Fruit fly (Drosophila melanogaster) whole organism, adult: Measurements from ENCODE around the gene mRpL35.

Source experiments
- CG11617 ChIP-seq: fragments of 200-800 bp; sonication (Bioruptor generic); optimal IDR thresholded peaks from 2 replicates; lab custom pipeline; 2017; ENCODE audit warnings: mild to moderate bottlenecking, missing biosample characterization, missing genetic modification reagents, missing genetic modification characterization
- CG12768 ChIP-seq: fragments of 200-800 bp; sonication (Bioruptor generic); optimal IDR thresholded peaks from 2 replicates; lab custom pipeline; 2017; ENCODE audit warnings: missing biosample characterization, missing genetic modification characterization, mild to moderate bottlenecking, moderate library complexity, missing genetic modification reagents
- CG14711 ChIP-seq: fragments of 200-800 bp; sonication (Bioruptor generic); optimal IDR thresholded peaks from 2 replicates; lab custom pipeline; 2018; ENCODE audit warnings: missing biosample characterization, mild to moderate bottlenecking, missing genetic modification characterization, moderate library complexity
- CG1620 ChIP-seq: fragments of 200-800 bp; sonication (Bioruptor generic); optimal IDR thresholded peaks from 2 replicates; lab custom pipeline; 2016; ENCODE audit warnings: missing biosample characterization, missing genetic modification characterization
- CG33017 ChIP-seq: fragments of 200-800 bp; sonication (Bioruptor generic); optimal IDR thresholded peaks from 2 replicates; lab custom pipeline; 2018; ENCODE audit warnings: missing biosample characterization, mild to moderate bottlenecking, missing genetic modification characterization, moderate library complexity
- CG5204 ChIP-seq: fragments of 200-800 bp; sonication (Bioruptor generic); optimal IDR thresholded peaks from 2 replicates; lab custom pipeline; 2016; ENCODE audit warnings: missing biosample characterization, missing genetic modification characterization
- CG7045 ChIP-seq: fragments of 200-800 bp; sonication (Bioruptor generic); optimal IDR thresholded peaks from 2 replicates; lab custom pipeline; 2017; ENCODE audit warnings: missing biosample characterization, mild to moderate bottlenecking, missing genetic modification characterization
- CG7101 ChIP-seq: fragments of 200-800 bp; sonication (Bioruptor generic); optimal IDR thresholded peaks from 2 replicates; lab custom pipeline; 2018; ENCODE audit warnings: missing biosample characterization, mild to moderate bottlenecking, missing genetic modification characterization, moderate library complexity
- Clk ChIP-seq: fragments of 200-800 bp; sonication (Bioruptor generic); optimal IDR thresholded peaks from 2 replicates; lab custom pipeline; 2017; ENCODE audit warnings: missing biosample characterization, missing genetic modification characterization
- Crg-1 ChIP-seq: fragments of 200-800 bp; sonication (Bioruptor generic); optimal IDR thresholded peaks from 2 replicates; lab custom pipeline; 2016; ENCODE audit warnings: missing biosample characterization, missing genetic modification characterization
- Hr96 ChIP-seq: fragments of 200-800 bp; sonication (Bioruptor generic); optimal IDR thresholded peaks from 2 replicates; lab custom pipeline; 2016; ENCODE audit warnings: missing biosample characterization, missing genetic modification characterization
- Mnt ChIP-seq: fragments of 200-800 bp; sonication (Bioruptor generic); optimal IDR thresholded peaks from 2 replicates; lab custom pipeline; 2016; ENCODE audit warnings: missing biosample characterization, mild to moderate bottlenecking, missing genetic modification characterization
- bab1 ChIP-seq: fragments of 200-800 bp; sonication (Bioruptor generic); optimal IDR thresholded peaks from 3 replicates; lab custom pipeline; 2019; ENCODE audit warnings: missing biosample characterization, mild to moderate bottlenecking, missing genetic modification characterization, moderate library complexity
- cic ChIP-seq: fragments of 200-800 bp; sonication (Bioruptor generic); optimal IDR thresholded peaks from 2 replicates; lab custom pipeline; 2017; ENCODE audit warnings: missing biosample characterization, mild to moderate bottlenecking, missing genetic modification characterization, moderate library complexity
- cnc ChIP-seq, 2 experiments: fragments of >200 bp; optimal IDR thresholded peaks; 2 replicates each; lab custom pipeline; 2017
- kay ChIP-seq: fragments of 200-800 bp; sonication (Bioruptor generic); peaks from one replicate; lab custom pipeline; 2016; ENCODE audit warnings: missing biosample characterization, missing genetic modification characterization, borderline replicate concordance
- ovo ChIP-seq: fragments of 200-800 bp; sonication (Bioruptor generic); optimal IDR thresholded peaks from 2 replicates; lab custom pipeline; 2016; ENCODE audit warnings: missing biosample characterization, missing genetic modification characterization
- pad ChIP-seq: fragments of 200-800 bp; sonication (Bioruptor generic); optimal IDR thresholded peaks from 3 replicates; lab custom pipeline; 2017; ENCODE audit warnings: missing biosample characterization, missing genetic modification characterization, mild to moderate bottlenecking, moderate library complexity, missing genetic modification reagents
- tj ChIP-seq: fragments of 200-800 bp; sonication (Bioruptor generic); optimal IDR thresholded peaks from 3 replicates; lab custom pipeline; 2017; ENCODE audit warnings: missing biosample characterization, mild to moderate bottlenecking, missing genetic modification characterization, moderate library complexity
- toe ChIP-seq: fragments of 200-800 bp; sonication (Bioruptor generic); optimal IDR thresholded peaks from 2 replicates; lab custom pipeline; 2016; ENCODE audit warnings: missing biosample characterization, missing genetic modification characterization

The mRpL35 gene

dm6 chr3R:22022623-22023022, 704 bp upstream of the mRpL35 start:
- no peak for TF ChIP-seq Clk (GFP tag; lab: Kevin White, UChicago)
- TF ChIP-seq bab1 (GFP tag; lab: Kevin White, UChicago): peak; percentile 13
- peak; percentile 51 for TF ChIP-seq cic (GFP tag; lab: Kevin White, UChicago)
- no peak for TF ChIP-seq CG33017
- peak; percentile 14 for TF ChIP-seq Mnt (GFP tag; lab: Kevin White, UChicago)

dm6 chr3R:22025320-22025719, 2.0 kb downstream of the mRpL35 start, which contains the start of gene CG6028:
TSS of gene CG6028 (minus strand) at chr3R:22025506.
- TF ChIP-seq ovo (GFP tag; lab: Kevin White, UChicago): peak; percentile 9
- TF ChIP-seq toe: peak; percentile 34
- peak; percentile 47 for TF ChIP-seq CG1620 (GFP tag; lab: Kevin White, UChicago)
- TF ChIP-seq kay (GFP tag; lab: Kevin White, UChicago): no peak
- TF ChIP-seq Hr96 (GFP tag; lab: Kevin White, UChicago): peak; percentile 50
- TF ChIP-seq pad (GFP tag; lab: Kevin White, UChicago): peak; percentile 45
- TF ChIP-seq cic (GFP tag; lab: Kevin White, UChicago): peak; percentile 11
- peak; percentile 47 for TF ChIP-seq CG33017
- peak; percentile 38 for TF ChIP-seq CG7101 (tag; lab: Kevin White, UChicago)
- no peak for TF ChIP-seq tj
- TF ChIP-seq CG5204 (GFP tag; lab: Kevin White, UChicago): no peak
- TF ChIP-seq CG12768 (GFP tag; lab: Kevin White, UChicago): peak; percentile 64
- no peak for TF ChIP-seq cnc (optimal IDR thresholded peaks at IDR 0.05; lab: Kevin White, UChicago)
- TF ChIP-seq Clk (GFP tag; lab: Kevin White, UChicago): no peak
- no peak for TF ChIP-seq CG11617 (GFP tag; lab: Kevin White, UChicago)
- TF ChIP-seq bab1 (GFP tag; lab: Kevin White, UChicago): peak; percentile 58
- TF ChIP-seq CG7045: no peak
- TF ChIP-seq Mnt (GFP tag; lab: Kevin White, UChicago): peak; percentile 53
- peak; percentile 27 for TF ChIP-seq Crg-1
- peak; percentile 12 for TF ChIP-seq CG14711 (tag; lab: Kevin White, UChicago)

- TF ChIP-seq CG7101 (tag; lab: Kevin White, UChicago) (peak; percentile 91), Crg-1 (peak; percentile 91), Mnt (GFP tag; lab: Kevin White, UChicago) (peak; percentile 82), pad (GFP tag; lab: Kevin White, UChicago) (peak; percentile 84), bab1 (GFP tag; lab: Kevin White, UChicago) (peak; percentile 84), CG33017 (peak; percentile 81), toe (no peak), CG7045 (peak; percentile 84), cnc (optimal IDR thresholded peaks at IDR 0.05; lab: Kevin White, UChicago) (no peak), Clk (GFP tag; lab: Kevin White, UChicago) (peak; percentile 57), tj (peak; percentile 63), CG14711 (tag; lab: Kevin White, UChicago) (peak; percentile 93), CG1620 (GFP tag; lab: Kevin White, UChicago) (peak; percentile 88), CG11617 (GFP tag; lab: Kevin White, UChicago) (peak; percentile 94), CG12768 (GFP tag; lab: Kevin White, UChicago) (peak; percentile 93), ovo (GFP tag; lab: Kevin White, UChicago) (peak; percentile 69), cic (GFP tag; lab: Kevin White, UChicago) (peak; percentile 47), CG5204 (GFP tag; lab: Kevin White, UChicago) (no peak), kay (GFP tag; lab: Kevin White, UChicago) (no peak), Hr96 (GFP tag; lab: Kevin White, UChicago) (no peak)
These were observed 3.8 kb downstream of the mRpL35 start, which contains the start of the genes Cchl and ND-42 for dm6 chr3R:22026922-22027742. TSS of gene Cchl (minus strand) at chr3R:22027480. TSS of gene ND-42 (plus strand) at chr3R:22027709.

- TF ChIP-seq CG12768 (GFP tag; lab: Kevin White, UChicago): no peak
- TF ChIP-seq tj: no peak
- no peak for TF ChIP-seq CG11617 (GFP tag; lab: Kevin White, UChicago)
- TF ChIP-seq bab1 (GFP tag; lab: Kevin White, UChicago): no peak
- no peak for TF ChIP-seq ovo (GFP tag; lab: Kevin White, UChicago)
- TF ChIP-seq pad (GFP tag; lab: Kevin White, UChicago): no peak
- no peak for TF ChIP-seq Clk (GFP tag; lab: Kevin White, UChicago)
- TF ChIP-seq CG5204 (GFP tag; lab: Kevin White, UChicago): no peak
- no peak for TF ChIP-seq CG14711 (tag; lab: Kevin White, UChicago)
- no peak for TF ChIP-seq CG7045
- no peak for TF ChIP-seq CG33017
- no peak for TF ChIP-seq CG1620 (GFP tag; lab: Kevin White, UChicago)
- no peak for TF ChIP-seq Crg-1
These were observed 4.4 kb downstream of the mRpL35 start for dm6 chr3R:22027743-22028099.

dm6 chr3R:22031738-22032137, 8.4 kb downstream of the mRpL35 start, which contains the start of gene CG13409:
TSS of gene CG13409 (minus strand) at chr3R:22031900.
- TF ChIP-seq bab1 (GFP tag; lab: Kevin White, UChicago) (no peak), CG1620 (GFP tag; lab: Kevin White, UChicago) (no peak), CG5204 (GFP tag; lab: Kevin White, UChicago) (no peak), tj (no peak), pad (GFP tag; lab: Kevin White, UChicago) (no peak), kay (GFP tag; lab: Kevin White, UChicago) (no peak), Hr96 (GFP tag; lab: Kevin White, UChicago) (no peak), Mnt (GFP tag; lab: Kevin White, UChicago) (no peak), toe (no peak), CG7045 (no peak), CG12768 (GFP tag; lab: Kevin White, UChicago) (no peak), CG11617 (GFP tag; lab: Kevin White, UChicago) (no peak), CG33017 (no peak), cic (GFP tag; lab: Kevin White, UChicago) (no peak), CG14711 (tag; lab: Kevin White, UChicago) (no peak), cnc (optimal IDR thresholded peaks at IDR 0.05; lab: Kevin White, UChicago) (no peak), Clk (GFP tag; lab: Kevin White, UChicago) (no peak), ovo (GFP tag; lab: Kevin White, UChicago) (no peak)
